Worm (Caenorhabditis elegans) whole organism, L1 larva: ENCODE results near the gene prx-2.

Experiments
- C04F5.9 ChIP-seq: sonication (generic microtip); optimal IDR thresholded peaks from 2 replicates; lab custom pipeline; 2016; ENCODE audit warnings: missing genetic modification characterization, missing compliant biosample characterization
- C16A3.4 ChIP-seq: fragments of 150-350 bp; optimal IDR thresholded peaks from 2 replicates; lab custom pipeline; 2014; ENCODE audit warnings: missing biosample characterization, missing genetic modification characterization
- aha-1 ChIP-seq: fragments of 150-350 bp; optimal IDR thresholded peaks from 2 replicates; lab custom pipeline; 2014; ENCODE audit warnings: missing biosample characterization, missing genetic modification characterization
- alr-1 ChIP-seq: fragments of 200-800 bp; sonication (Bioruptor generic); optimal IDR thresholded peaks from 2 replicates; lab custom pipeline; 2018; ENCODE audit warnings: borderline replicate concordance, mild to moderate bottlenecking, missing genetic modification characterization, missing compliant biosample characterization
- aly-2 ChIP-seq: fragments of 150-350 bp; optimal IDR thresholded peaks from 2 replicates; lab custom pipeline; 2014; ENCODE audit warnings: missing biosample characterization, missing genetic modification characterization
- ama-1 ChIP-seq: fragments of 150-350 bp; optimal IDR thresholded peaks from 2 replicates; lab custom pipeline; 2014
- blmp-1 ChIP-seq: fragments of 150-350 bp; optimal IDR thresholded peaks from 2 replicates; lab custom pipeline; 2014; ENCODE audit warnings: missing biosample characterization, missing genetic modification characterization
- ceh-8 ChIP-seq: fragments of 200-800 bp; sonication (Bioruptor generic); optimal IDR thresholded peaks from 2 replicates; lab custom pipeline; 2018; ENCODE audit warnings: mild to moderate bottlenecking, missing genetic modification characterization, moderate library complexity, missing compliant biosample characterization
- ceh-88 ChIP-seq: fragments of 200-800 bp; sonication (Bioruptor generic); IDR thresholded peaks from 2 replicates; pipeline ENCODE4 v1.3.6; 2022; ENCODE audit warnings: missing genetic modification characterization, missing compliant biosample characterization
- ceh-90 ChIP-seq: sonication (generic microtip); optimal IDR thresholded peaks from 2 replicates; lab custom pipeline; 2016; ENCODE audit warnings: missing genetic modification characterization, missing compliant biosample characterization
- ces-1 ChIP-seq: fragments of 150-350 bp; optimal IDR thresholded peaks from 2 replicates; lab custom pipeline; 2014; ENCODE audit warnings: missing biosample characterization, missing genetic modification reagents, missing genetic modification characterization
- dpl-1 ChIP-seq, 3 experiments: fragments of 150-350 bp in 2 of 3; sonication (generic microtip) in 1 of 3; optimal IDR thresholded peaks; 2 replicates each; lab custom pipeline; 2014 to 2017; ENCODE audit warnings: missing biosample characterization in 3 of 3, missing genetic modification characterization in 3 of 3, missing genetic modification reagents in 3 of 3
- dsc-1 ChIP-seq: sonication (generic microtip); optimal IDR thresholded peaks from 2 replicates; lab custom pipeline; 2016; ENCODE audit warnings: mild to moderate bottlenecking, missing genetic modification characterization, missing compliant biosample characterization
- efl-1 ChIP-seq, 4 experiments: fragments of 150-350 bp; optimal IDR thresholded peaks in 3 of 4; peaks in 1 of 4; 1 replicate in 1 of 4; 2 replicates in 3 of 4; lab custom pipeline; 2014; ENCODE audit warnings: missing biosample characterization in 2 of 4, missing genetic modification characterization in 2 of 4, missing genetic modification reagents in 2 of 4
- egl-27 ChIP-seq, 2 experiments: fragments of 150-350 bp in 1 of 2; sonication (generic microtip); optimal IDR thresholded peaks; 3 replicates each; lab custom pipeline; 2017 to 2018; ENCODE audit warnings: missing biosample characterization in 2 of 2, missing genetic modification characterization in 2 of 2, missing genetic modification reagents in 2 of 2
- elt-2 ChIP-seq: sonication (generic microtip); optimal IDR thresholded peaks from 2 replicates; lab custom pipeline; 2016; ENCODE audit warnings: missing genetic modification characterization, mild to moderate bottlenecking, inconsistent platforms, missing compliant biosample characterization, missing genetic modification reagents
- elt-3 ChIP-seq, 6 experiments: fragments of 150-350 bp in 1 of 6; sonication (generic microtip); optimal IDR thresholded peaks; 2 replicates each; lab custom pipeline; 2017 to 2018; ENCODE audit warnings: missing biosample characterization in 6 of 6, missing genetic modification characterization in 6 of 6, inconsistent platforms in 1 of 6
- ets-5 ChIP-seq: fragments of 200-800 bp; sonication (Bioruptor generic); IDR thresholded peaks from 2 replicates; pipeline ENCODE4 v1.3.6; 2022; ENCODE audit warnings: missing genetic modification characterization, missing compliant biosample characterization
- fkh-10 ChIP-seq: sonication (generic microtip); optimal IDR thresholded peaks from 2 replicates; lab custom pipeline; 2017; ENCODE audit warnings: missing biosample characterization, missing genetic modification reagents, missing genetic modification characterization
- fkh-4 ChIP-seq: sonication (generic microtip); optimal IDR thresholded peaks from 2 replicates; lab custom pipeline; 2016; ENCODE audit warnings: missing compliant biosample characterization, missing genetic modification characterization, borderline replicate concordance
- grh-1 ChIP-seq: fragments of 200-800 bp; sonication (Bioruptor generic); IDR thresholded peaks from 2 replicates; pipeline ENCODE4 v1.3.6; 2022; ENCODE audit warnings: missing genetic modification reagents, missing genetic modification characterization, missing compliant biosample characterization
- hlh-17 ChIP-seq: fragments of 200-800 bp; sonication (Bioruptor generic); optimal IDR thresholded peaks from 2 replicates; lab custom pipeline; 2018; ENCODE audit warnings: missing genetic modification characterization, mild to moderate bottlenecking, missing compliant biosample characterization, moderate library complexity, borderline replicate concordance
- hlh-4 ChIP-seq: sonication (generic microtip); optimal IDR thresholded peaks from 2 replicates; lab custom pipeline; 2016; ENCODE audit warnings: mild to moderate bottlenecking, missing genetic modification characterization, missing compliant biosample characterization
- lin-15B ChIP-seq: fragments of 150-350 bp; sonication (generic microtip); optimal IDR thresholded peaks from 3 replicates; lab custom pipeline; 2014; ENCODE audit warnings: missing biosample characterization, missing genetic modification characterization
- lin-35 ChIP-seq, 2 experiments: fragments of 150-350 bp; optimal IDR thresholded peaks; 2 replicates each; lab custom pipeline; 2014; ENCODE audit warnings: missing biosample characterization in 2 of 2, missing genetic modification characterization in 2 of 2, missing genetic modification reagents in 2 of 2
- mab-9 ChIP-seq: fragments of 200-800 bp; sonication (Bioruptor generic); IDR thresholded peaks from 2 replicates; pipeline ENCODE4 v1.3.6; 2022; ENCODE audit warnings: missing genetic modification reagents, missing genetic modification characterization, missing compliant biosample characterization
- mef-2 ChIP-seq: fragments of 150-350 bp; optimal IDR thresholded peaks from 2 replicates; lab custom pipeline; 2014; ENCODE audit warnings: missing biosample characterization, missing genetic modification characterization
- mep-1 ChIP-seq: fragments of 150-350 bp; optimal IDR thresholded peaks from 2 replicates; lab custom pipeline; 2014; ENCODE audit warnings: missing biosample characterization, missing genetic modification characterization
- nhr-11 ChIP-seq: fragments of 150-350 bp; optimal IDR thresholded peaks from 2 replicates; lab custom pipeline; 2014; ENCODE audit warnings: missing biosample characterization, missing genetic modification characterization
- nhr-12 ChIP-seq: sonication (generic microtip); optimal IDR thresholded peaks from 2 replicates; lab custom pipeline; 2017; ENCODE audit warnings: missing biosample characterization, missing genetic modification characterization
- nhr-19 ChIP-seq: fragments of 200-800 bp; sonication (Bioruptor generic); conservative IDR thresholded peaks from 2 replicates; pipeline ENCODE4 v1.3.6; 2022; ENCODE audit warnings: missing genetic modification characterization, missing compliant biosample characterization
- nhr-20 ChIP-seq: sonication (generic microtip); optimal IDR thresholded peaks from 2 replicates; lab custom pipeline; 2016; ENCODE audit warnings: mild to moderate bottlenecking, missing genetic modification characterization, missing compliant biosample characterization
- nhr-237 ChIP-seq: fragments of 150-350 bp; optimal IDR thresholded peaks from 2 replicates; lab custom pipeline; 2014; ENCODE audit warnings: missing biosample characterization, missing genetic modification characterization
- nhr-71 ChIP-seq: sonication (generic microtip); optimal IDR thresholded peaks from 2 replicates; lab custom pipeline; 2016; ENCODE audit warnings: mild to moderate bottlenecking, missing genetic modification characterization, moderate library complexity, missing compliant biosample characterization
- nhr-76 ChIP-seq: sonication (generic microtip); optimal IDR thresholded peaks from 2 replicates; lab custom pipeline; 2017; ENCODE audit warnings: missing biosample characterization, missing genetic modification characterization
- pag-3 ChIP-seq: sonication (generic microtip); optimal IDR thresholded peaks from 2 replicates; lab custom pipeline; 2017; ENCODE audit warnings: missing genetic modification characterization, mild to moderate bottlenecking, missing compliant biosample characterization, antibody characterized with exemption, borderline replicate concordance; ENCODE audit not compliant: insufficient read depth
- pax-3 ChIP-seq: fragments of 200-800 bp; sonication (Bioruptor generic); optimal IDR thresholded peaks from 2 replicates; lab custom pipeline; 2018; ENCODE audit warnings: mild to moderate bottlenecking, missing genetic modification characterization, moderate library complexity, missing compliant biosample characterization
- snu-23 ChIP-seq: sonication (generic microtip); optimal IDR thresholded peaks from 2 replicates; lab custom pipeline; 2016; ENCODE audit warnings: missing genetic modification characterization, missing compliant biosample characterization
- swsn-7 ChIP-seq: sonication (generic microtip); optimal IDR thresholded peaks from 2 replicates; lab custom pipeline; 2016; ENCODE audit warnings: missing genetic modification characterization, missing compliant biosample characterization
- tlp-1 ChIP-seq: fragments of 150-350 bp; optimal IDR thresholded peaks from 2 replicates; lab custom pipeline; 2014; ENCODE audit warnings: missing biosample characterization, missing genetic modification characterization
- unc-30 ChIP-seq: sonication (generic microtip); optimal IDR thresholded peaks from 2 replicates; lab custom pipeline; 2017; ENCODE audit warnings: missing biosample characterization, missing genetic modification characterization
- unc-62 ChIP-seq: fragments of 150-350 bp; optimal IDR thresholded peaks from 2 replicates; lab custom pipeline; 2014; ENCODE audit warnings: missing biosample characterization, missing genetic modification reagents, missing genetic modification characterization
- unc-86 ChIP-seq: sonication (generic microtip); optimal IDR thresholded peaks from 2 replicates; lab custom pipeline; 2016; ENCODE audit warnings: missing genetic modification characterization, missing compliant biosample characterization
- unc-98 ChIP-seq: fragments of 200-800 bp; sonication (Bioruptor generic); IDR thresholded peaks from 2 replicates; pipeline ENCODE4 v1.3.6; 2022; ENCODE audit warnings: missing genetic modification characterization, missing compliant biosample characterization
- vab-15 ChIP-seq: sonication (generic microtip); optimal IDR thresholded peaks from 2 replicates; lab custom pipeline; 2017; ENCODE audit warnings: missing genotype, mild to moderate bottlenecking, missing genetic modification characterization, missing compliant biosample characterization
- xbp-1 ChIP-seq: sonication (generic microtip); optimal IDR thresholded peaks from 2 replicates; lab custom pipeline; 2016; ENCODE audit warnings: missing genetic modification characterization, missing compliant biosample characterization
- zip-4 ChIP-seq: fragments of 200-800 bp; sonication (Bioruptor generic); optimal IDR thresholded peaks from 2 replicates; lab custom pipeline; 2018; ENCODE audit warnings: mild to moderate bottlenecking, missing genetic modification characterization, moderate library complexity, missing compliant biosample characterization
- ztf-11 ChIP-seq, 2 experiments: sonication (generic microtip); optimal IDR thresholded peaks; 2 replicates each; lab custom pipeline; 2016 to 2017; ENCODE audit warnings: missing genetic modification characterization in 2 of 2, missing biosample characterization in 1 of 2, missing compliant biosample characterization in 1 of 2

prx-2 gene

ce11 chrIV:11691524-11691923 lies 47.6 kb downstream of the prx-2 start (continued):
- TF ChIP-seq pag-3 (no peak), lin-35 (GFP tag; optimal IDR thresholded peaks at IDR 0.05; lab: Kevin White, UChicago) (no peak), hlh-17 (GFP tag; lab: Kevin White, UChicago) (no peak), nhr-20 (tag; lab: Kevin White, UChicago) (no peak), efl-1 (optimal IDR thresholded peaks at IDR 0.05; lab: Kevin White, UChicago) (no peak), efl-1 (GFP tag; optimal IDR thresholded peaks at IDR 0.05 in 1 of 2; lab: Kevin White, UChicago) (peak in 1 of 2 experiments; percentile 0), aha-1 (tag; lab: Kevin White, UChicago) (no peak), nhr-71 (tag; lab: Kevin White, UChicago) (no peak)

ce11 chrIV:11692071-11692673 lies 48.2 kb downstream of the prx-2 start:
- TF ChIP-seq dpl-1 (GFP tag; optimal IDR thresholded peaks at IDR 0.05; lab: Kevin White, UChicago) (peak; percentile 34 to 61 (median 48)), efl-1 (optimal IDR thresholded peaks at IDR 0.05; lab: Kevin White, UChicago) (peak; percentile 63 to 70), efl-1 (GFP tag; optimal IDR thresholded peaks at IDR 0.05 in 1 of 2; lab: Kevin White, UChicago) (peak; percentile 26 to 70), xbp-1 (tag; lab: Kevin White, UChicago) (peak; percentile 64), alr-1 (tag; lab: Kevin White, UChicago) (no peak), ceh-90 (tag; lab: Kevin White, UChicago) (no peak), mep-1 (tag; lab: Kevin White, UChicago) (peak; percentile 80), nhr-11 (no peak), ceh-8 (GFP tag; lab: Kevin White, UChicago) (no peak), ceh-88 (GFP tag; lab: Robert Waterston, UW) (no peak), pax-3 (no peak), unc-62 (no peak), unc-30 (no peak), zip-4 (GFP tag; lab: Kevin White, UChicago) (no peak), vab-15 (tag; lab: Kevin White, UChicago) (no peak), hlh-4 (tag; lab: Kevin White, UChicago) (no peak), nhr-76 (tag; lab: Kevin White, UChicago) (no peak), nhr-71 (tag; lab: Kevin White, UChicago) (peak; percentile 87), C16A3.4 (tag; lab: Kevin White, UChicago) (peak; percentile 76), C04F5.9 (no peak), pag-3 (no peak), ztf-11 (tag; optimal IDR thresholded peaks at IDR 0.05; lab: Kevin White, UChicago) (no peak), fkh-4 (no peak), ets-5 (GFP tag; lab: Robert Waterston, UW) (no peak), dsc-1 (tag; lab: Kevin White, UChicago) (peak; percentile 62), ces-1 (GFP tag; lab: Kevin White, UChicago) (peak; percentile 88), swsn-7 (tag; lab: Kevin White, UChicago) (peak; percentile 74), elt-2 (tag; lab: Kevin White, UChicago) (peak; percentile 85), aly-2 (tag; lab: Kevin White, UChicago) (no peak), snu-23 (GFP tag; lab: Kevin White, UChicago) (peak; percentile 88), lin-15B (tag; lab: Kevin White, UChicago) (no peak), elt-3 (tag; optimal IDR thresholded peaks at IDR 0.05; lab: Kevin White, UChicago) (peak in 5 of 6 experiments; percentile 2 to 84 (median 31)), grh-1 (GFP tag; lab: Robert Waterston, UW) (no peak), fkh-10 (GFP tag; lab: Kevin White, UChicago) (peak; percentile 61), unc-98 (GFP tag; lab: Robert Waterston, UW) (no peak), tlp-1 (no peak), egl-27 (tag; optimal IDR thresholded peaks at IDR 0.05; lab: Kevin White, UChicago) (peak in 1 of 2 experiments; percentile 72), nhr-237 (tag; lab: Kevin White, UChicago) (peak; percentile 67), blmp-1 (tag; lab: Kevin White, UChicago) (peak; percentile 97), nhr-12 (tag; lab: Kevin White, UChicago) (no peak), nhr-19 (GFP tag; lab: Robert Waterston, UW) (peak; percentile 65), mef-2 (peak; percentile 9), mab-9 (no peak), ama-1 (lab: Kevin White, UChicago) (no peak), aha-1 (tag; lab: Kevin White, UChicago) (no peak), unc-86 (tag; lab: Kevin White, UChicago) (peak; percentile 58)
